Worm (Caenorhabditis elegans): ENCODE results near the gene C08H9.16.

C08H9.16 gene

DNA sequence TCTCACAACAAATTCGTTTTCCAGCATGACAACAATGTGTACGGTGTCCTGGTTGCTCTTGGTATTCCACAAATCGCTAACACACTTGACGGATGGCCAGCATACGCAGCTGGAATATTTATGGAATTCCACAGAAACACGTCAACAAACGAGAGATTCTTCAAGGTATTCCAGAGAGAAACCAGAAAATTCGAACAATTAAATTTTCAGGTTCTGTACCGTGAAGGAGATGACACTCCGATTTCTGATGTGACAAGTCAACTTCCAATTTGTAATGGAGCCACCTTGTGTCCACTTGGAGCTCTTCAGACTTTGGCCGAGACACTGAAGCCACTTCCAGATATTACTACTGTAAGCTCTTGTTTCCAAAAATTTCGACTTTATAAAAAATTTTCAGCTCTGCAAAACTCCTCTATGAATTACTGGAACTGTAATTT is 41.4 kb downstream of the C08H9.16 start (continued):
- peak; percentile 67 for TF ChIP-seq zfp-3 (GFP tag; conservative IDR thresholded peaks at IDR 0.05)
- TF ChIP-seq unc-62 (GFP tag; optimal IDR thresholded peaks at IDR 0.05 in 1 of 2) = no peak
- no peak for TF ChIP-seq unc-62 (tag; optimal IDR thresholded peaks at IDR 0.05)

DNA sequence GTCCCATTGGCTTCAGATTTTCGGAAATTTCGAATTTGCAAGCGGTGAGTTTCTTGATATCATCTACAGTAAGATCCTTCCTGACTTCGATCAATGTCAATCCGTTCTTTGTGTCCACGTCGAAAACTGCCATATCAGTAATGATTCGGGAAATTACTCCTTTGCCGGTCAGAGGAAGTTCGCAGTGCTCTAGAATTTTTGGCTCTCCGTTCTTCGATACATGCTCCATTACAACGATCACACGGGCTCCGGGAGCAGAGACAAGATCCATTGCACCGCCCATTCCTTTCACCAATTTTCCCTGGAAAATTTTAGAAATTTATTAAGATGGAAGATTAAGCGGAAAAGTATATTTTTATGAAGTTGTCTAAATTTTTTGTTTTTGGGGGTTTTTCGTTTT is 42.0 kb downstream of the C08H9.16 start:
- TF ChIP-seq Y5F2A.4 (GFP tag; optimal IDR thresholded peaks at IDR 0.05) = no peak
- TF ChIP-seq madf-5 (GFP tag; IDR thresholded peaks at IDR 0.05) = 0 out of 4 replicates have a peak, but pooled peaks of 1 of the 2 experiments have one; percentile 36
- no peak for TF ChIP-seq nhr-11 (tag; optimal IDR thresholded peaks at IDR 0.05)
- peak; percentile 48 for TF ChIP-seq mes-2 (tag; optimal IDR thresholded peaks at IDR 0.05; ENCODE audit: poor library complexity, severe bottlenecking)
- no peak for TF ChIP-seq daf-16 (GFP tag; optimal IDR thresholded peaks at IDR 0.05)
- TF ChIP-seq daf-16 (tag; optimal IDR thresholded peaks at IDR 0.05) = peak; percentile 14
- TF ChIP-seq aha-1 (tag) = peak; percentile 12
- peak; percentile 21; the same call in 1 of the 2 replicates for TF ChIP-seq snpc-1.2 (GFP tag; IDR thresholded peaks at IDR 0.05)
- no peak for TF ChIP-seq spr-3 (GFP tag; optimal IDR thresholded peaks at IDR 0.05)
- TF ChIP-seq unc-62 (GFP tag; optimal IDR thresholded peaks at IDR 0.05 in 1 of 2) = no peak
- TF ChIP-seq unc-62 (tag; optimal IDR thresholded peaks at IDR 0.05) = no peak
- 0 out of 2 replicates have a peak, but pooled peaks have one; percentile 15 for TF ChIP-seq ZK337.2 (GFP tag; IDR thresholded peaks at IDR 0.05)
- TF ChIP-seq duxl-1 (tag; optimal IDR thresholded peaks at IDR 0.05; ENCODE audit: poor library complexity) = peak; percentile 8
- TF ChIP-seq F10B5.3 (tag; optimal IDR thresholded peaks at IDR 0.05) = no peak
- TF ChIP-seq sdz-12 (GFP tag; optimal IDR thresholded peaks at IDR 0.05) = peak; percentile 65
- 0 out of 2 replicates have a peak, but pooled peaks have one; percentile 38 for TF ChIP-seq Y48G9A.11 (GFP tag; IDR thresholded peaks at IDR 0.05)
- TF ChIP-seq lim-7 (GFP tag; IDR thresholded peaks at IDR 0.05) = 0 out of 2 replicates have a peak, but pooled peaks have one; percentile 61
- 0 out of 2 replicates have a peak, but pooled peaks have one; percentile 32 for TF ChIP-seq php-3 (GFP tag; IDR thresholded peaks at IDR 0.05)
- no peak for TF ChIP-seq fkh-10 (GFP tag; optimal IDR thresholded peaks at IDR 0.05)
- TF ChIP-seq nhr-111 (GFP tag; optimal IDR thresholded peaks at IDR 0.05) = peak; percentile 58
- 0 out of 2 replicates have a peak, but pooled peaks have one; percentile 25 for TF ChIP-seq D1046.2 (GFP tag; IDR thresholded peaks at IDR 0.05)
- 0 out of 2 replicates have a peak, but pooled peaks have one; percentile 24 for TF ChIP-seq ctbp-1 (GFP tag; IDR thresholded peaks at IDR 0.05)
- TF ChIP-seq egl-43 (GFP tag; IDR thresholded peaks at IDR 0.05) = peak; percentile 58; the same call in 1 of the 2 replicates
- TF ChIP-seq jun-1 (tag; optimal IDR thresholded peaks at IDR 0.05) = no peak
- peak; percentile 6; the same call in 1 of the 2 replicates for TF ChIP-seq mdt-29 (GFP tag; IDR thresholded peaks at IDR 0.05)
- 0 out of 2 replicates have a peak, but pooled peaks have one; percentile 32 for TF ChIP-seq arid-1 (GFP tag; conservative IDR thresholded peaks at IDR 0.05)
- 0 out of 2 replicates have a peak, but pooled peaks have one; percentile 38 for TF ChIP-seq lin-29 (GFP tag; IDR thresholded peaks at IDR 0.05)
- peak; percentile 39 for TF ChIP-seq ama-1 (optimal IDR thresholded peaks at IDR 0.05)

DNA sequence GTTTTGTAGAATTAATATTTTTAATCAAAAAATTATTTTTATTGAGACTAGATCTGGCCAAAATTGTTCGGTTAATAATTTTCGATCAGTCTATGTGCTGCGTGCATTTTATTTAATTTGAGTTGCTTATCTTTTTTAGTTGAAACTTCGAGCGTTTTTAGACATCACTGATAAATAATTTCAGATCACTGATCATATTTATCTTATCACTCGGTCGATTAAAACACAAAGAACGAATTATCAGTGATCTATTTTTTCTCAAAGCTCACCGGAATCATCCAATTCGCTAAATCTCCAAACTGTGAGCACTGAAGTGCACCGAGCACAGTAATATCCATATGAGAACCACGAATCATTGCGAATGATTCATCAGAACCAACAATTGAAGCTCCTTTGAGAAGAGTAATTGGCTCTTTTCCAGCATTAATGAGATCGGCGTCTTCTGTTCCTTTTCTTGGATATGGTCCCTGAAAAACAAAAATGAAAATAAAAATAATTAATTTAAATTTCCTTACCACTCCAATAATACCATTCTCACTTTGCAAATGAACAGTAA is 42.5 kb downstream of the C08H9.16 start:
- no peak for TF ChIP-seq pha-4 (GFP tag; IDR thresholded peaks at IDR 0.05)
- no peak for TF ChIP-seq pha-4 (tag; optimal IDR thresholded peaks at IDR 0.05)
- no peak for TF ChIP-seq Y105C5A.15 (GFP tag; IDR thresholded peaks at IDR 0.05)
- no peak for TF ChIP-seq T26A8.4 (GFP tag; IDR thresholded peaks at IDR 0.05)
- no peak for TF ChIP-seq lin-13 (GFP tag; optimal IDR thresholded peaks at IDR 0.05)
- peak; percentile 53 for TF ChIP-seq pqm-1 (tag; optimal IDR thresholded peaks at IDR 0.05)
- no peak for TF ChIP-seq fos-1 (tag; optimal IDR thresholded peaks at IDR 0.05)
- no peak for TF ChIP-seq nhr-237 (tag; optimal IDR thresholded peaks at IDR 0.05)
- no peak for TF ChIP-seq lir-3 (tag; optimal IDR thresholded peaks at IDR 0.05)
- TF ChIP-seq zfp-3 (GFP tag; conservative IDR thresholded peaks at IDR 0.05) = no peak
- TF ChIP-seq lsy-2 (tag; optimal IDR thresholded peaks at IDR 0.05) = no peak
- TF ChIP-seq T20F7.1 (GFP tag; optimal IDR thresholded peaks at IDR 0.05) = no peak
- TF ChIP-seq mxl-3 (GFP tag; optimal IDR thresholded peaks at IDR 0.05) = no peak
- TF ChIP-seq mdt-29 (GFP tag; IDR thresholded peaks at IDR 0.05) = no peak
- peak; percentile 32 for TF ChIP-seq hlh-11 (tag; optimal IDR thresholded peaks at IDR 0.05)
- peak; percentile 26 for TF ChIP-seq duxl-1 (tag; optimal IDR thresholded peaks at IDR 0.05; ENCODE audit: poor library complexity)
- no peak for TF ChIP-seq mes-2 (tag; optimal IDR thresholded peaks at IDR 0.05; ENCODE audit: poor library complexity, severe bottlenecking)
- 0 out of 2 replicates have a peak, but pooled peaks have one; percentile 8 for TF ChIP-seq madf-9 (GFP tag; conservative IDR thresholded peaks at IDR 0.05)
- no peak for TF ChIP-seq F26F4.8 (GFP tag; conservative IDR thresholded peaks at IDR 0.05)
- TF ChIP-seq nhr-102 (tag; optimal IDR thresholded peaks at IDR 0.05) = no peak
- TF ChIP-seq nhr-11 (tag; optimal IDR thresholded peaks at IDR 0.05) = no peak
- TF ChIP-seq dve-1 (tag; optimal IDR thresholded peaks at IDR 0.05; ENCODE audit: insufficient read depth) = peak; percentile 68
- TF ChIP-seq aly-2 (tag; optimal IDR thresholded peaks at IDR 0.05) = no peak
- no peak for TF ChIP-seq spr-3 (GFP tag; optimal IDR thresholded peaks at IDR 0.05)

Measured in whole organism, L4 larva.